Fruit fly (Drosophila melanogaster) whole organism, prepupa: ENCODE results near the gene Rbp1-like.

Experiments
- CG1621 ChIP-seq: fragments of 200-800 bp; sonication (Bioruptor generic); optimal IDR thresholded peaks from 3 replicates; lab custom pipeline; 2018; ENCODE audit warnings: missing biosample characterization, mild to moderate bottlenecking, missing genetic modification characterization
- CG3919 ChIP-seq: fragments of 200-800 bp; sonication (Bioruptor generic); optimal IDR thresholded peaks from 3 replicates; lab custom pipeline; 2016; ENCODE audit warnings: missing biosample characterization, missing genetic modification characterization
- CG8319 ChIP-seq: fragments of 200-800 bp; sonication (Bioruptor generic); optimal IDR thresholded peaks from 3 replicates; lab custom pipeline; 2016; ENCODE audit warnings: missing biosample characterization, missing genetic modification characterization
- Hr39 ChIP-seq: fragments of 200-800 bp; sonication (Bioruptor generic); optimal IDR thresholded peaks from 2 replicates; lab custom pipeline; 2016; ENCODE audit warnings: missing biosample characterization, missing genetic modification characterization
- Met ChIP-seq: fragments of 200-800 bp; sonication (Bioruptor generic); optimal IDR thresholded peaks from 3 replicates; lab custom pipeline; 2016; ENCODE audit warnings: missing biosample characterization, missing genetic modification characterization
- ss ChIP-seq, 2 experiments: fragments of 200-800 bp; sonication (Bioruptor generic); optimal IDR thresholded peaks; 2 replicates in 1 of 2; 3 replicates in 1 of 2; lab custom pipeline; 2017 to 2018; ENCODE audit warnings: mild to moderate bottlenecking in 2 of 2, missing biosample characterization in 2 of 2, missing genetic modification characterization in 2 of 2, moderate library complexity in 1 of 2

dm6 chrX:13337454-13337853 lies 47.2 kb downstream of the Rbp1-like start, which contains the start of gene RpS15Aa:
- TF ChIP-seq ss (GFP tag; optimal IDR thresholded peaks at IDR 0.05; lab: Kevin White, UChicago) (peak; percentile 51 to 75), Met (GFP tag; lab: Kevin White, UChicago) (peak; percentile 66), CG3919 (peak; percentile 76), Hr39 (peak; percentile 65), CG1621 (tag; lab: Kevin White, UChicago) (peak; percentile 56), CG8319 (GFP tag; lab: Kevin White, UChicago) (peak; percentile 39)
